Fruit fly (Drosophila melanogaster): ENCODE data around the gene Saysd1.

Gene Saysd1

dm6 chr3R:25249145-25250141, 34.5 kb upstream of the Saysd1 start, which contains the start of gene Nup358 (continued):
- peak; percentile 24 for TF ChIP-seq MESR4 (GFP tag; optimal IDR thresholded peaks at IDR 0.05)
- TF ChIP-seq sr (GFP tag; IDR thresholded peaks at IDR 0.05): no peak
- TF ChIP-seq Dref (GFP tag; IDR thresholded peaks at IDR 0.05): peak; percentile 98
- peak; percentile 34 for TF ChIP-seq YL-1 (GFP tag; optimal IDR thresholded peaks at IDR 0.05)
- TF ChIP-seq CG4730 (GFP tag; IDR thresholded peaks at IDR 0.05): no peak
- no peak for TF ChIP-seq CG6683 (GFP tag; optimal IDR thresholded peaks at IDR 0.05)
- TF ChIP-seq Scr (GFP tag; IDR thresholded peaks at IDR 0.05; ENCODE audit: partially characterized antibody): peak; percentile 98
- TF ChIP-seq cg (GFP tag; optimal IDR thresholded peaks at IDR 0.05): peak; percentile 85
- TF ChIP-seq hbn (GFP tag; IDR thresholded peaks at IDR 0.05; ENCODE audit: partially characterized antibody): peak; percentile 97
- peak; percentile 36 for TF ChIP-seq HmgZ (tag; optimal IDR thresholded peaks at IDR 0.05)
- TF ChIP-seq Tbp (GFP tag; optimal IDR thresholded peaks at IDR 0.05): no peak
- peak; percentile 55 for TF ChIP-seq CG14710 (tag; optimal IDR thresholded peaks at IDR 0.05)
- peak; percentile 97 for TF ChIP-seq CG7963 (GFP tag; IDR thresholded peaks at IDR 0.05; ENCODE audit: partially characterized antibody)
- peak; percentile 99 for TF ChIP-seq Bgb (GFP tag; IDR thresholded peaks at IDR 0.05; ENCODE audit: partially characterized antibody)
- TF ChIP-seq trem (tag; optimal IDR thresholded peaks at IDR 0.05): peak; percentile 64
- TF ChIP-seq yki (optimal IDR thresholded peaks at IDR 0.05): no peak
- TF ChIP-seq sd (tag; optimal IDR thresholded peaks at IDR 0.05): peak; percentile 64
- TF ChIP-seq cad (GFP tag; optimal IDR thresholded peaks at IDR 0.05): no peak
- TF ChIP-seq Doc3 (GFP tag; IDR thresholded peaks at IDR 0.05; ENCODE audit: partially characterized antibody): peak; percentile 96
- peak; percentile 99 for TF ChIP-seq HLH4C (GFP tag; IDR thresholded peaks at IDR 0.05; ENCODE audit: partially characterized antibody)
- peak; percentile 97 for TF ChIP-seq vnd (GFP tag; IDR thresholded peaks at IDR 0.05; ENCODE audit: partially characterized antibody)
- TF ChIP-seq E2f1 (GFP tag; IDR thresholded peaks at IDR 0.05): 0 out of 2 replicates have a peak, but pooled peaks have one; percentile 19
- no peak for TF ChIP-seq ranshi (GFP tag; IDR thresholded peaks at IDR 0.05)
- no peak for TF ChIP-seq CG32772 (GFP tag; IDR thresholded peaks at IDR 0.05)
- peak; percentile 99 for TF ChIP-seq amos (GFP tag; IDR thresholded peaks at IDR 0.05; ENCODE audit: partially characterized antibody)
- TF ChIP-seq CG10267 (tag; optimal IDR thresholded peaks at IDR 0.05): peak; percentile 61
- peak; percentile 72 for TF ChIP-seq Med (GFP tag)
- TF ChIP-seq Meics (GFP tag; optimal IDR thresholded peaks at IDR 0.05): no peak
- TF ChIP-seq Abd-B (GFP tag; optimal IDR thresholded peaks at IDR 0.05): peak; percentile 14
- peak; percentile 62 for TF ChIP-seq CG1603 (tag; optimal IDR thresholded peaks at IDR 0.05)
- TF ChIP-seq CG17186 (GFP tag; optimal IDR thresholded peaks at IDR 0.05): peak; percentile 58
- TF ChIP-seq Trl (optimal IDR thresholded peaks at IDR 0.05): no peak
- no peak for TF ChIP-seq Trl (GFP tag; optimal IDR thresholded peaks at IDR 0.05)
- TF ChIP-seq bbx (GFP tag; IDR thresholded peaks at IDR 0.05; ENCODE audit: partially characterized antibody): peak; percentile 99
- no peak for TF ChIP-seq CG33557 (GFP tag; optimal IDR thresholded peaks at IDR 0.05)
- TF ChIP-seq mld (GFP tag; IDR thresholded peaks at IDR 0.05; ENCODE audit: partially characterized antibody): peak; percentile 97
- TF ChIP-seq CG12659 (GFP tag; optimal IDR thresholded peaks at IDR 0.05): peak; percentile 46
- no peak for TF ChIP-seq Elba2 (GFP tag; optimal IDR thresholded peaks at IDR 0.05)
- no peak for TF ChIP-seq p53 (GFP tag; optimal IDR thresholded peaks at IDR 0.05)
- no peak for TF ChIP-seq insv (GFP tag; optimal IDR thresholded peaks at IDR 0.05)
- peak; percentile 48 for TF ChIP-seq CG2712 (tag; optimal IDR thresholded peaks at IDR 0.05)
- peak; percentile 80 for TF ChIP-seq sqz (GFP tag; optimal IDR thresholded peaks at IDR 0.05)
- peak; percentile 14 for TF ChIP-seq CG10543 (GFP tag; optimal IDR thresholded peaks at IDR 0.05)

Data from whole organism, embryonic.